Fruit fly (Drosophila melanogaster) whole organism, pupa: ENCODE data around the gene Ugt302C1.

Experiments
- CG10348 ChIP-seq: fragments of 200-800 bp; sonication (Bioruptor generic); IDR thresholded peaks from 2 replicates; pipeline ENCODE4 v1.3.6; 2022; ENCODE audit warnings: missing biosample characterization, missing genetic modification characterization
- CG12605 ChIP-seq: fragments of 200-800 bp; sonication (Bioruptor generic); IDR thresholded peaks from 2 replicates; pipeline ENCODE4 v1.3.6; 2022; ENCODE audit warnings: missing biosample characterization, missing genetic modification characterization
- CG32121 ChIP-seq: fragments of 200-800 bp; sonication (Bioruptor generic); IDR thresholded peaks from 2 replicates; pipeline ENCODE4 v1.3.6; 2022; ENCODE audit warnings: missing biosample characterization, missing genetic modification characterization
- CG4496 ChIP-seq: fragments of 200-800 bp; sonication (Bioruptor generic); IDR thresholded peaks from 3 replicates; pipeline ENCODE4 v1.3.6; 2022; ENCODE audit warnings: missing biosample characterization, missing genetic modification characterization
- CG8159 ChIP-seq: fragments of 200-800 bp; sonication (Bioruptor generic); optimal IDR thresholded peaks from 3 replicates; lab custom pipeline; 2018; ENCODE audit warnings: missing biosample characterization, mild to moderate bottlenecking, missing genetic modification characterization, moderate library complexity
- D1 ChIP-seq: fragments of 200-800 bp; sonication (Bioruptor generic); optimal IDR thresholded peaks from 2 replicates; lab custom pipeline; 2018; ENCODE audit warnings: missing biosample characterization, mild to moderate bottlenecking, missing genetic modification characterization, moderate library complexity
- EcR ChIP-seq: fragments of 200-800 bp; sonication (Bioruptor generic); optimal IDR thresholded peaks from 3 replicates; lab custom pipeline; 2019; ENCODE audit warnings: missing biosample characterization, missing genetic modification characterization, mild to moderate bottlenecking, moderate library complexity, missing genetic modification reagents
- Ets98B ChIP-seq: fragments of 200-800 bp; sonication (Bioruptor generic); IDR thresholded peaks from 2 replicates; pipeline ENCODE4 v1.3.6; 2022; ENCODE audit warnings: missing biosample characterization, missing genetic modification characterization
- Pif1A ChIP-seq: fragments of 200-800 bp; sonication (Bioruptor generic); optimal IDR thresholded peaks from 3 replicates; lab custom pipeline; 2016; ENCODE audit warnings: missing biosample characterization, missing genetic modification characterization
- Pif1B ChIP-seq: fragments of 200-800 bp; sonication (Bioruptor generic); optimal IDR thresholded peaks from 3 replicates; lab custom pipeline; 2016; ENCODE audit warnings: missing biosample characterization, missing genetic modification characterization
- Snoo ChIP-seq: fragments of 200-800 bp; sonication (Bioruptor generic); optimal IDR thresholded peaks from 3 replicates; lab custom pipeline; 2017; ENCODE audit warnings: missing biosample characterization, mild to moderate bottlenecking, missing genetic modification characterization, inconsistent platforms
- fd96Ca ChIP-seq: fragments of 200-800 bp; sonication (Bioruptor generic); IDR thresholded peaks from 3 replicates; pipeline ENCODE4 v1.3.6; 2022; ENCODE audit warnings: missing biosample characterization, missing genetic modification characterization
- gl ChIP-seq: fragments of 200-800 bp; sonication (Bioruptor generic); optimal IDR thresholded peaks from 2 replicates; lab custom pipeline; 2018; ENCODE audit warnings: missing biosample characterization, mild to moderate bottlenecking, missing genetic modification characterization
- rn ChIP-seq: fragments of 200-800 bp; sonication (Bioruptor generic); IDR thresholded peaks from 2 replicates; pipeline ENCODE4 v1.3.6; 2022; ENCODE audit warnings: missing biosample characterization, missing genetic modification characterization

DNA sequence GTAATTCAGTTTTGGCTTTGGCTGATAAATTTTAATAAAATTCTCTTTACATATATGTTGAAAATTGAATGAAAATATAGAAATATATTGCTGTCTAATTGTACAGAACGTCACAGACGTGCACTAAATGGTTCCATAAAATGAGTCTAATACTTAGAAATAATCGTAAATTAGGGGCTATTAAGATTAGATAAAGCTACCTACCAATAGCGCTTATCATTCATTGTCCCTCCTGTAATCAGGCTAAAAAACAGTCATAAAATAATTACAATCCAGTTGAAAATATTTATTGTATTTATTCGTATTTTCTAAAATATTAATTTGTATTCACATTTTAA, 16.2 kb downstream of the Ugt302C1 start:
- no peak for TF ChIP-seq Pif1A (GFP tag; lab: Kevin White, UChicago)
- no peak for TF ChIP-seq Ets98B (GFP tag; lab: Robert Waterston, UW)
- TF ChIP-seq rn, result no peak
- TF ChIP-seq CG8159, result no peak
- TF ChIP-seq D1, result no peak
- TF ChIP-seq Pif1B (GFP tag; lab: Kevin White, UChicago), result no peak
- TF ChIP-seq fd96Ca (GFP tag; lab: Robert Waterston, UW), result no peak
- no peak for TF ChIP-seq CG12605 (GFP tag; lab: Robert Waterston, UW)
- no peak for TF ChIP-seq Snoo
- TF ChIP-seq CG32121 (GFP tag; lab: Robert Waterston, UW), result no peak
- TF ChIP-seq EcR (GFP tag; lab: Kevin White, UChicago), result no peak
- no peak for TF ChIP-seq gl (tag; lab: Kevin White, UChicago)
- TF ChIP-seq CG4496, result no peak
- TF ChIP-seq CG10348 (GFP tag; lab: Robert Waterston, UW), result no peak
